Fruit fly (Drosophila melanogaster) whole organism: ENCODE results near the gene Tomosyn.

Experiments
- CG8478 ChIP-seq: fragments of >200 bp; optimal IDR thresholded peaks from 2 replicates; lab custom pipeline; 2018; ENCODE audit warnings: inconsistent platforms
- Dll ChIP-seq: fragments of >200 bp; optimal IDR thresholded peaks from 2 replicates; lab custom pipeline; 2017
- EcR ChIP-seq, 2 experiments: fragments of >200 bp; optimal IDR thresholded peaks; 2 replicates each; lab custom pipeline; 2017; ENCODE audit warnings: missing biosample characterization in 2 of 2, missing genetic modification characterization in 2 of 2, missing genetic modification reagents in 2 of 2
- pan ChIP-seq: fragments of >200 bp; optimal IDR thresholded peaks from 2 replicates; lab custom pipeline; 2017
- psq ChIP-seq: fragments of >200 bp; optimal IDR thresholded peaks from 2 replicates; lab custom pipeline; 2017
- usp ChIP-seq: fragments of >200 bp; optimal IDR thresholded peaks from 2 replicates; lab custom pipeline; 2017; ENCODE audit warnings: missing biosample characterization, missing genetic modification characterization, mixed read lengths

- TF ChIP-seq psq (lab: Kevin White, UChicago), result no peak
- TF ChIP-seq EcR (GFP tag; optimal IDR thresholded peaks at IDR 0.05; lab: Kevin White, UChicago), result no peak
- TF ChIP-seq CG8478 (lab: Kevin White, UChicago), result no peak
- TF ChIP-seq usp, result no peak
- no peak for TF ChIP-seq Dll (lab: Kevin White, UChicago)
- TF ChIP-seq pan (lab: Kevin White, UChicago), result no peak
These were observed 1.8 kb upstream of the Tomosyn start, which contains the start of the genes Aven and CG2540 for dm6 chrX:12629564-12629963.
